Worm (Caenorhabditis elegans) whole organism, L3 larva: ENCODE measurements around the gene unc-119.

Source experiments
- R02D3.7 ChIP-seq: fragments of 150-350 bp; optimal IDR thresholded peaks from 2 replicates; lab custom pipeline; 2014; ENCODE audit warnings: missing biosample characterization, missing genetic modification characterization
- ZK546.5 ChIP-seq: sonication (generic microtip); optimal IDR thresholded peaks from 2 replicates; lab custom pipeline; 2017; ENCODE audit warnings: missing biosample characterization, missing genetic modification characterization
- aly-2 ChIP-seq: fragments of 150-350 bp; optimal IDR thresholded peaks from 2 replicates; lab custom pipeline; 2014; ENCODE audit warnings: missing biosample characterization, missing genetic modification characterization
- ama-1 ChIP-seq: fragments of 150-350 bp; optimal IDR thresholded peaks from 2 replicates; lab custom pipeline; 2018
- ceh-16 ChIP-seq: sonication (generic microtip); optimal IDR thresholded peaks from 2 replicates; lab custom pipeline; 2017; ENCODE audit warnings: missing biosample characterization, missing genetic modification characterization
- ceh-28 ChIP-seq: fragments of 150-350 bp; optimal IDR thresholded peaks from 2 replicates; lab custom pipeline; 2014; ENCODE audit warnings: missing biosample characterization, missing genetic modification reagents, missing genetic modification characterization
- ceh-82 ChIP-seq: fragments of 150-350 bp; optimal IDR thresholded peaks from 2 replicates; lab custom pipeline; 2014; ENCODE audit warnings: missing biosample characterization, missing genetic modification characterization
- ceh-9 ChIP-seq: sonication (generic microtip); optimal IDR thresholded peaks from 2 replicates; lab custom pipeline; 2018; ENCODE audit warnings: missing biosample characterization, missing genetic modification characterization
- daf-12 ChIP-seq: fragments of 150-350 bp; optimal IDR thresholded peaks from 2 replicates; lab custom pipeline; 2014; ENCODE audit warnings: missing biosample characterization, missing genetic modification reagents, missing genetic modification characterization
- egl-27 ChIP-seq: sonication (generic microtip); optimal IDR thresholded peaks from 4 replicates; lab custom pipeline; 2017; ENCODE audit warnings: missing biosample characterization, missing genetic modification reagents, missing genetic modification characterization
- egl-5 ChIP-seq: fragments of 150-350 bp; optimal IDR thresholded peaks from 2 replicates; lab custom pipeline; 2017; ENCODE audit warnings: missing biosample characterization, missing genetic modification reagents, missing genetic modification characterization, inconsistent platforms
- elt-1 ChIP-seq: fragments of 150-350 bp; optimal IDR thresholded peaks from 2 replicates; lab custom pipeline; 2014; ENCODE audit warnings: missing biosample characterization, missing genetic modification characterization
- elt-2 ChIP-seq: sonication (generic microtip); optimal IDR thresholded peaks from 2 replicates; lab custom pipeline; 2016; ENCODE audit warnings: missing genetic modification reagents, mild to moderate bottlenecking, missing genetic modification characterization, missing compliant biosample characterization
- elt-3 ChIP-seq, 3 experiments: fragments of 150-350 bp in 1 of 3; sonication (generic microtip) in 2 of 3; optimal IDR thresholded peaks; 2 replicates in 2 of 3; 4 replicates in 1 of 3; lab custom pipeline; 2014 to 2017; ENCODE audit warnings: missing biosample characterization in 3 of 3, missing genetic modification characterization in 3 of 3
- eor-1 ChIP-seq, 2 experiments: fragments of 150-350 bp; optimal IDR thresholded peaks; 2 replicates each; lab custom pipeline; 2014 to 2018; ENCODE audit warnings: missing biosample characterization in 2 of 2, missing genetic modification characterization in 2 of 2
- fkh-10 ChIP-seq: sonication (generic microtip); optimal IDR thresholded peaks from 2 replicates; lab custom pipeline; 2017; ENCODE audit warnings: missing biosample characterization, missing genetic modification reagents, missing genetic modification characterization
- fkh-2 ChIP-seq: fragments of 150-350 bp; optimal IDR thresholded peaks from 2 replicates; lab custom pipeline; 2014; ENCODE audit warnings: missing biosample characterization, missing genetic modification reagents, missing genetic modification characterization
- fos-1 ChIP-seq: fragments of 150-350 bp; optimal IDR thresholded peaks from 2 replicates; lab custom pipeline; 2014; ENCODE audit warnings: missing biosample characterization, missing genetic modification characterization
- hmg-11 ChIP-seq: sonication (generic microtip); optimal IDR thresholded peaks from 2 replicates; lab custom pipeline; 2016; ENCODE audit warnings: missing genetic modification characterization, missing compliant biosample characterization
- lin-39 ChIP-seq: fragments of 150-350 bp; optimal IDR thresholded peaks from 2 replicates; lab custom pipeline; 2018; ENCODE audit warnings: missing biosample characterization, missing genetic modification reagents, missing genetic modification characterization
- lsy-12 ChIP-seq: sonication (generic microtip); optimal IDR thresholded peaks from 2 replicates; lab custom pipeline; 2016; ENCODE audit warnings: mild to moderate bottlenecking, missing genetic modification characterization, missing compliant biosample characterization
- mml-1 ChIP-seq: fragments of 150-350 bp; sonication (generic microtip); optimal IDR thresholded peaks from 3 replicates; lab custom pipeline; 2014; ENCODE audit warnings: missing biosample characterization, missing genetic modification characterization
- nfya-1 ChIP-seq: sonication (generic microtip); optimal IDR thresholded peaks from 2 replicates; lab custom pipeline; 2017; ENCODE audit warnings: missing genetic modification characterization, mild to moderate bottlenecking, missing compliant biosample characterization, antibody characterized with exemption, moderate library complexity; ENCODE audit not compliant: insufficient read depth
- nhr-12 ChIP-seq: fragments of 150-350 bp; optimal IDR thresholded peaks from 2 replicates; lab custom pipeline; 2014; ENCODE audit warnings: missing biosample characterization, missing genetic modification characterization
- nhr-23 ChIP-seq: fragments of 150-350 bp; optimal IDR thresholded peaks from 2 replicates; lab custom pipeline; 2014; ENCODE audit warnings: missing biosample characterization, missing genetic modification reagents, missing genetic modification characterization
- nhr-237 ChIP-seq: fragments of 150-350 bp; optimal IDR thresholded peaks from 2 replicates; lab custom pipeline; 2014; ENCODE audit warnings: missing biosample characterization, missing genetic modification characterization
- nhr-25 ChIP-seq: sonication (generic microtip); optimal IDR thresholded peaks from 2 replicates; lab custom pipeline; 2017; ENCODE audit warnings: missing biosample characterization, missing genetic modification characterization
- nhr-28 ChIP-seq: fragments of 150-350 bp; optimal IDR thresholded peaks from 2 replicates; lab custom pipeline; 2014; ENCODE audit warnings: missing biosample characterization, missing genetic modification characterization
- nhr-43 ChIP-seq: sonication (generic microtip); optimal IDR thresholded peaks from 2 replicates; lab custom pipeline; 2016; ENCODE audit warnings: mild to moderate bottlenecking, missing genetic modification characterization, missing compliant biosample characterization; ENCODE audit not compliant: poor library complexity, severe bottlenecking
- nhr-67 ChIP-seq: fragments of 150-350 bp; optimal IDR thresholded peaks from 2 replicates; lab custom pipeline; 2014; ENCODE audit warnings: missing biosample characterization, missing genetic modification characterization
- nhr-77 ChIP-seq: fragments of 150-350 bp; optimal IDR thresholded peaks from 2 replicates; lab custom pipeline; 2014; ENCODE audit warnings: missing biosample characterization, missing genetic modification characterization
- pha-4 ChIP-seq: fragments of 150-350 bp; optimal IDR thresholded peaks from 2 replicates; lab custom pipeline; 2014; ENCODE audit warnings: missing biosample characterization, missing genetic modification reagents, missing genetic modification characterization
- pqm-1 ChIP-seq: fragments of 150-350 bp; optimal IDR thresholded peaks from 2 replicates; lab custom pipeline; 2017; ENCODE audit warnings: missing biosample characterization, missing genetic modification characterization, inconsistent platforms
- sea-2 ChIP-seq: fragments of 150-350 bp; sonication (generic microtip); optimal IDR thresholded peaks from 4 replicates; lab custom pipeline; 2014; ENCODE audit warnings: missing biosample characterization, missing genetic modification reagents, missing genetic modification characterization
- skn-1 ChIP-seq: fragments of 150-350 bp; optimal IDR thresholded peaks from 2 replicates; lab custom pipeline; 2014; ENCODE audit warnings: missing biosample characterization, missing genetic modification characterization
- snpc-4 ChIP-seq: fragments of 150-350 bp; optimal IDR thresholded peaks from 2 replicates; lab custom pipeline; 2014; ENCODE audit warnings: missing biosample characterization, missing genetic modification characterization
- tbx-2 ChIP-seq: sonication (generic microtip); optimal IDR thresholded peaks from 2 replicates; lab custom pipeline; 2016; ENCODE audit warnings: mild to moderate bottlenecking, missing genetic modification characterization, missing compliant biosample characterization
- unc-62 ChIP-seq: fragments of 150-350 bp; sonication (generic microtip); optimal IDR thresholded peaks from 4 replicates; lab custom pipeline; 2014; ENCODE audit warnings: missing biosample characterization, missing genetic modification reagents, missing genetic modification characterization
- zag-1 ChIP-seq: fragments of 150-350 bp; optimal IDR thresholded peaks from 2 replicates; lab custom pipeline; 2014; ENCODE audit warnings: missing biosample characterization, missing genetic modification characterization
- ztf-11 ChIP-seq: fragments of 150-350 bp; optimal IDR thresholded peaks from 2 replicates; lab custom pipeline; 2014; ENCODE audit warnings: missing biosample characterization, missing genetic modification characterization
- ztf-4 ChIP-seq: fragments of 150-350 bp; optimal IDR thresholded peaks from 2 replicates; lab custom pipeline; 2014; ENCODE audit warnings: missing biosample characterization, missing genetic modification characterization

The unc-119 gene

DNA sequence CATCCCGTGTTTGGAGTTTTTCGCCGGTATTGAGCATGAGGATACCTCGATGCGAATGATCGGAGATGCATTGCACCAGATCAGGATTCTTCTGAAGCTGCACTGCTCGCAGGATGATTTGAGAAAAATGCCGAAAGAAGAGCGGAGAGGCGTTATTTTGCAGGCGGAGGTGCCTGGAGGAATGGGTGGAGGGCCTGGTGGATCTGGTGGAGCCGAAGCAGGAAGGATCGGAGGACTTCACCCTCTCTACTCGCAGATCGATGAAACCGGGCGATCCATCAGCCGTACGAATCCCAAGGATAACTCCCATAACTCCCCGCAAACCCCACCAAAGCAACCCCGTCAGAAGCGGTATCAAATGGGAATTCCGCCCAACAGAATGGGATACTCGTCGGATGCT is 36.7 kb downstream of the unc-119 start:
- TF ChIP-seq sea-2 (GFP tag; lab: Kevin White, UChicago): no peak
- no peak for TF ChIP-seq nhr-237 (tag; lab: Kevin White, UChicago)
- no peak for TF ChIP-seq mml-1 (tag; lab: Kevin White, UChicago)
- TF ChIP-seq elt-2 (tag; lab: Kevin White, UChicago): no peak
- no peak for TF ChIP-seq daf-12 (tag; lab: Kevin White, UChicago)
- TF ChIP-seq ztf-4: no peak
- no peak for TF ChIP-seq pqm-1 (tag; lab: Kevin White, UChicago)
- TF ChIP-seq pha-4 (tag; lab: Kevin White, UChicago): no peak
- TF ChIP-seq tbx-2 (tag; lab: Kevin White, UChicago): no peak
- no peak for TF ChIP-seq elt-1 (tag; lab: Kevin White, UChicago)
- no peak for TF ChIP-seq ceh-16 (tag; lab: Kevin White, UChicago)
- no peak for TF ChIP-seq lsy-12
- no peak for TF ChIP-seq nhr-23
- TF ChIP-seq aly-2 (tag; lab: Kevin White, UChicago): no peak
- TF ChIP-seq ceh-9 (tag; lab: Kevin White, UChicago): no peak
- no peak for TF ChIP-seq ztf-11
- TF ChIP-seq nhr-43: no peak
- TF ChIP-seq nfya-1 (tag; lab: Kevin White, UChicago): no peak

DNA sequence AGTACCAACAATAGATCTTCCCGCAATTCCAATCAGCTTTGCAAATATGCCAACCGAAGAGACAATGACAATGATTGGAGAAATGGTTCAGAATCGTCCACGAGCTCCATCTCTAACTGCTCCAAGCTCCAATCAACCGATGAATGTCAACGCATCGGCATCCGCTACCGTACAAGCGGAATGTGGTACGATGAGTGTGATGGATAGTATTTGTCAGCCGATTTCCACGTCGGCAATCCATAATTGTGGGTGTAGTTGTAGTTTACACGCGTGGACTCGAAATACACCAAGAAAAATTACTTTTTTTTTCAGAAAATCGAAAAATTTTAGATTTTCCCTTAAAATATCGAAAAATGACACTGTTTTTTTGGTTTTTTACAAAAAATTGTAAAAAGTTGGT is 40.5 kb downstream of the unc-119 start:
- TF ChIP-seq nhr-23: no peak
- TF ChIP-seq hmg-11 (tag; lab: Kevin White, UChicago): no peak
- no peak for TF ChIP-seq mml-1 (tag; lab: Kevin White, UChicago)
- TF ChIP-seq lin-39 (tag; lab: Kevin White, UChicago): no peak
- TF ChIP-seq egl-5 (tag; lab: Kevin White, UChicago): no peak
- TF ChIP-seq fkh-2 (tag; lab: Kevin White, UChicago): no peak
- TF ChIP-seq ZK546.5 (tag; lab: Kevin White, UChicago): no peak
- TF ChIP-seq fos-1 (tag; lab: Kevin White, UChicago): no peak

ce11 chrIII:10945537-10945936 is 43.1 kb downstream of the unc-119 start:
- TF ChIP-seq nhr-67: no peak
- TF ChIP-seq sea-2 (GFP tag; lab: Kevin White, UChicago): no peak

- no peak for TF ChIP-seq snpc-4 (tag; lab: Kevin White, UChicago)
- TF ChIP-seq daf-12 (tag; lab: Kevin White, UChicago): no peak
- TF ChIP-seq pha-4 (tag; lab: Kevin White, UChicago): no peak
- TF ChIP-seq eor-1 (tag; optimal IDR thresholded peaks at IDR 0.05; lab: Kevin White, UChicago): no peak
- TF ChIP-seq elt-2 (tag; lab: Kevin White, UChicago): no peak
- no peak for TF ChIP-seq skn-1 (tag; lab: Kevin White, UChicago)
Observed at ce11 chrIII:10947155-10947554, 44.7 kb downstream of the unc-119 start, which contains the start of gene strd-1. TSS of gene strd-1 (plus strand) at chrIII:10947455.

DNA sequence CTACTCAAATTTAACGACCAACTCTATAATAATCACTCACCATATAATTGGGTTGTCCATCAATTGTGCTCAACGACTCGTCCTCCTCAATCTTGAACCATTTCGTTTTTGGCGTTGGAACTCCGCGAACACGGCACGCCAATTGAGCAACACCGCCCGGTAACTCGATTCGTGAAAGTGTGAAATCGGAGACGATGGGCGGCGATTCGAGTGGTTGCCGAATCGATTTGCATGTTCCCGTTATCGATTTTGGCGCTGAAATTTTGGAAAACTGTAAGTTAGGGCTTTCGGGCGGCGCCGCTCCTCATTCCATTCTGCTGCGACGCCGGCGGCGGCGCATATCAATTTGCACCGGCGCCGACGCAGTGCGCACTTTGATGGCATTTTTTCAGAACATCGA is 49.3 kb downstream of the unc-119 start:
- TF ChIP-seq nhr-12 (tag; lab: Kevin White, UChicago): no peak
- TF ChIP-seq nhr-67: no peak
- no peak for TF ChIP-seq zag-1 (tag; lab: Kevin White, UChicago)
- TF ChIP-seq ceh-82 (tag; lab: Kevin White, UChicago): no peak
- TF ChIP-seq nhr-77: no peak
- TF ChIP-seq ama-1: no peak
- no peak for TF ChIP-seq nhr-23
- TF ChIP-seq R02D3.7: no peak
- no peak for TF ChIP-seq egl-27 (tag; lab: Kevin White, UChicago)
- no peak for TF ChIP-seq ceh-28
- TF ChIP-seq elt-3 (tag; optimal IDR thresholded peaks at IDR 0.05; lab: Kevin White, UChicago): no peak
- no peak for TF ChIP-seq daf-12 (tag; lab: Kevin White, UChicago)
- TF ChIP-seq elt-2 (tag; lab: Kevin White, UChicago): no peak
- no peak for TF ChIP-seq unc-62
- no peak for TF ChIP-seq nhr-28 (tag; lab: Kevin White, UChicago)
- TF ChIP-seq elt-1 (tag; lab: Kevin White, UChicago): no peak
- TF ChIP-seq lsy-12: no peak
- no peak for TF ChIP-seq nhr-25 (tag; lab: Kevin White, UChicago)
- no peak for TF ChIP-seq fos-1 (tag; lab: Kevin White, UChicago)
- TF ChIP-seq fkh-10 (GFP tag; lab: Kevin White, UChicago): no peak
